Fruit fly (Drosophila melanogaster) whole organism, embryonic: ENCODE data around the gene CG2889.

Source experiments
- Ada2b ChIP-seq: fragments of 200-800 bp; sonication (Bioruptor generic); IDR thresholded peaks from 2 replicates; pipeline ENCODE4 v1.3.6; 2022; ENCODE audit warnings: missing biosample characterization, missing genetic modification characterization
- Blimp-1 ChIP-seq: fragments of 200-800 bp; sonication (Bioruptor generic); optimal IDR thresholded peaks from 3 replicates; lab custom pipeline; 2018; ENCODE audit warnings: missing biosample characterization, missing genetic modification characterization, mild to moderate bottlenecking, moderate library complexity, missing genetic modification reagents
- BtbVII ChIP-seq: fragments of 200-800 bp; sonication (Bioruptor generic); optimal IDR thresholded peaks from 3 replicates; lab custom pipeline; 2017; ENCODE audit warnings: missing biosample characterization, mild to moderate bottlenecking, missing genetic modification characterization
- CG10654 ChIP-seq: fragments of 200-800 bp; sonication (Bioruptor generic); optimal IDR thresholded peaks from 2 replicates; lab custom pipeline; 2016; ENCODE audit warnings: missing biosample characterization, missing genetic modification characterization
- CG12071 ChIP-seq: fragments of 200-800 bp; sonication (Bioruptor generic); optimal IDR thresholded peaks from 3 replicates; lab custom pipeline; 2018; ENCODE audit warnings: missing biosample characterization, mild to moderate bottlenecking, missing genetic modification characterization
- CG12219 ChIP-seq: fragments of 200-800 bp; sonication (Bioruptor generic); optimal IDR thresholded peaks from 3 replicates; lab custom pipeline; 2018; ENCODE audit warnings: missing biosample characterization, mild to moderate bottlenecking, missing genetic modification characterization
- CG14860 ChIP-seq: fragments of 200-800 bp; sonication (Bioruptor generic); IDR thresholded peaks from 3 replicates; pipeline ENCODE4 v1.3.6; 2022; ENCODE audit warnings: missing biosample characterization, missing genetic modification characterization; ENCODE audit not compliant: partially characterized antibody
- CG16863 ChIP-seq: fragments of 200-800 bp; sonication (Bioruptor generic); optimal IDR thresholded peaks from 3 replicates; lab custom pipeline; 2016; ENCODE audit warnings: missing biosample characterization, missing genetic modification characterization
- CG17186 ChIP-seq: fragments of 200-800 bp; sonication (Bioruptor generic); optimal IDR thresholded peaks from 3 replicates; lab custom pipeline; 2017; ENCODE audit warnings: missing biosample characterization, missing genetic modification reagents, missing genetic modification characterization
- CG17385 ChIP-seq: fragments of 200-800 bp; sonication (Bioruptor generic); optimal IDR thresholded peaks from 3 replicates; lab custom pipeline; 2018; ENCODE audit warnings: missing biosample characterization, mild to moderate bottlenecking, missing genetic modification characterization
- CG18011 ChIP-seq: fragments of 200-800 bp; sonication (Bioruptor generic); optimal IDR thresholded peaks from 2 replicates; lab custom pipeline; 2017; ENCODE audit warnings: missing biosample characterization, missing genetic modification characterization, mild to moderate bottlenecking, moderate library complexity, missing genotype
- CG18262 ChIP-seq: fragments of 200-800 bp; optimal IDR thresholded peaks from 3 replicates; lab custom pipeline; 2019; ENCODE audit warnings: missing biosample characterization, mild to moderate bottlenecking, missing genetic modification characterization, moderate library complexity
- CG2129 ChIP-seq: fragments of 200-800 bp; sonication (Bioruptor generic); IDR thresholded peaks from 2 replicates; pipeline ENCODE4 v1.3.6; 2022; ENCODE audit warnings: missing biosample characterization, missing genetic modification characterization; ENCODE audit not compliant: partially characterized antibody
- CG31441 ChIP-seq: fragments of 200-800 bp; sonication (Bioruptor generic); IDR thresholded peaks from 2 replicates; pipeline ENCODE4 v1.3.6; 2022; ENCODE audit warnings: missing biosample characterization, missing genetic modification characterization
- CG32532 ChIP-seq: fragments of 200-800 bp; sonication (Bioruptor generic); IDR thresholded peaks from 2 replicates; pipeline ENCODE4 v1.3.6; 2022; ENCODE audit warnings: missing biosample characterization, missing genetic modification characterization
- CG3407 ChIP-seq: fragments of 200-800 bp; sonication (Bioruptor generic); optimal IDR thresholded peaks from 2 replicates; lab custom pipeline; 2018; ENCODE audit warnings: missing biosample characterization, mild to moderate bottlenecking, missing genetic modification characterization
- CG3847 ChIP-seq: fragments of 200-800 bp; sonication (Bioruptor generic); IDR thresholded peaks from 2 replicates; pipeline ENCODE4 v1.3.6; 2022; ENCODE audit warnings: missing biosample characterization, missing genetic modification characterization
- CG4617 ChIP-seq: fragments of 200-800 bp; sonication (Bioruptor generic); optimal IDR thresholded peaks from 3 replicates; lab custom pipeline; 2016; ENCODE audit warnings: missing biosample characterization, missing genetic modification characterization, borderline replicate concordance
- CG6175 ChIP-seq: fragments of 200-800 bp; sonication (Bioruptor generic); IDR thresholded peaks from 3 replicates; pipeline ENCODE4 v1.3.6; 2022; ENCODE audit warnings: missing biosample characterization, missing genetic modification characterization
- CG6813 ChIP-seq: fragments of 200-800 bp; sonication (Bioruptor generic); optimal IDR thresholded peaks from 2 replicates; lab custom pipeline; 2017; ENCODE audit warnings: missing biosample characterization, missing genetic modification characterization, mild to moderate bottlenecking, moderate library complexity, missing genetic modification reagents
- CG6854 ChIP-seq: fragments of 200-800 bp; sonication (Bioruptor generic); optimal IDR thresholded peaks from 3 replicates; lab custom pipeline; 2017; ENCODE audit warnings: missing biosample characterization, mild to moderate bottlenecking, missing genetic modification characterization
- CG8924 ChIP-seq: fragments of 200-800 bp; optimal IDR thresholded peaks from 3 replicates; lab custom pipeline; 2019; ENCODE audit warnings: missing biosample characterization, mild to moderate bottlenecking, missing genetic modification characterization, moderate library complexity
- Doc3 ChIP-seq: fragments of 200-800 bp; sonication (Bioruptor generic); IDR thresholded peaks from 3 replicates; pipeline ENCODE4 v1.3.6; 2022; ENCODE audit warnings: missing biosample characterization, missing genetic modification characterization; ENCODE audit not compliant: partially characterized antibody
- Fer1 ChIP-seq: fragments of 200-800 bp; sonication (Bioruptor generic); optimal IDR thresholded peaks from 2 replicates; lab custom pipeline; 2017; ENCODE audit warnings: missing biosample characterization, mild to moderate bottlenecking, missing genetic modification characterization
- Scr ChIP-seq: fragments of 200-800 bp; sonication (Bioruptor generic); IDR thresholded peaks from 2 replicates; pipeline ENCODE4 v1.3.6; 2022; ENCODE audit warnings: missing biosample characterization, missing genetic modification characterization; ENCODE audit not compliant: partially characterized antibody
- Side ChIP-seq: fragments of 200-800 bp; sonication (Bioruptor generic); optimal IDR thresholded peaks from 2 replicates; lab custom pipeline; 2016; ENCODE audit warnings: missing biosample characterization, missing genetic modification characterization
- TFAM ChIP-seq: fragments of 200-800 bp; sonication (Bioruptor generic); optimal IDR thresholded peaks from 2 replicates; lab custom pipeline; 2017; ENCODE audit warnings: missing biosample characterization, missing genetic modification characterization, inconsistent platforms
- Usf ChIP-seq: fragments of 200-800 bp; sonication (Bioruptor generic); optimal IDR thresholded peaks from 2 replicates; lab custom pipeline; 2017; ENCODE audit warnings: missing genotype, missing biosample characterization, missing genetic modification characterization
- Vsx1 ChIP-seq: fragments of 200-800 bp; sonication (Bioruptor generic); optimal IDR thresholded peaks from 2 replicates; lab custom pipeline; 2017; ENCODE audit warnings: missing biosample characterization, mild to moderate bottlenecking, missing genetic modification characterization, missing genetic modification reagents
- ab ChIP-seq: fragments of 200-800 bp; sonication (Bioruptor generic); optimal IDR thresholded peaks from 2 replicates; lab custom pipeline; 2016; ENCODE audit warnings: missing biosample characterization, missing genetic modification characterization
- crc ChIP-seq: fragments of 200-800 bp; sonication (Bioruptor generic); optimal IDR thresholded peaks from 2 replicates; lab custom pipeline; 2016; ENCODE audit warnings: missing biosample characterization, missing genetic modification characterization
- croc ChIP-seq: fragments of 200-800 bp; sonication (Bioruptor generic); conservative IDR thresholded peaks from 3 replicates; pipeline ENCODE4 v1.3.6; 2022; ENCODE audit warnings: missing biosample characterization, missing genetic modification characterization
- en ChIP-seq: fragments of 200-800 bp; sonication (Bioruptor generic); optimal IDR thresholded peaks from 2 replicates; lab custom pipeline; 2016; ENCODE audit warnings: missing biosample characterization, missing genetic modification characterization
- ewg ChIP-seq: fragments of 200-800 bp; sonication (Bioruptor generic); optimal IDR thresholded peaks from 3 replicates; lab custom pipeline; 2017; ENCODE audit warnings: mild to moderate bottlenecking, missing biosample characterization, missing genetic modification reagents, missing genetic modification characterization
- grau ChIP-seq: fragments of 200-800 bp; optimal IDR thresholded peaks from 3 replicates; lab custom pipeline; 2019; ENCODE audit warnings: missing biosample characterization, mild to moderate bottlenecking, missing genetic modification characterization, moderate library complexity
- ham ChIP-seq: fragments of 200-800 bp; sonication (Bioruptor generic); IDR thresholded peaks from 2 replicates; pipeline ENCODE4 v1.3.6; 2022; ENCODE audit warnings: missing biosample characterization, missing genetic modification characterization
- klu ChIP-seq: fragments of 200-800 bp; sonication (Bioruptor generic); IDR thresholded peaks from 2 replicates; pipeline ENCODE4 v1.3.6; 2022; ENCODE audit warnings: missing biosample characterization, missing genetic modification characterization
- kni ChIP-seq: fragments of 200-800 bp; sonication (Bioruptor generic); optimal IDR thresholded peaks from 3 replicates; lab custom pipeline; 2017; ENCODE audit warnings: mild to moderate bottlenecking, missing biosample characterization, missing genetic modification reagents, missing genetic modification characterization
- lola ChIP-seq, 3 experiments: fragments of >200 bp in 2 of 3; fragments of 200-800 bp in 1 of 3; sonication (Bioruptor generic) in 1 of 3; optimal IDR thresholded peaks; 2 replicates each; lab custom pipeline; 2017 to 2019; ENCODE audit warnings: missing biosample characterization in 3 of 3, missing genetic modification characterization in 3 of 3, mild to moderate bottlenecking in 1 of 3, moderate library complexity in 1 of 3
- nerfin-2 ChIP-seq: fragments of 200-800 bp; sonication (Bioruptor generic); IDR thresholded peaks from 2 replicates; pipeline ENCODE4 v1.3.6; 2022; ENCODE audit warnings: missing biosample characterization, missing genetic modification characterization; ENCODE audit not compliant: partially characterized antibody
- pb ChIP-seq: fragments of 200-800 bp; sonication (Bioruptor generic); optimal IDR thresholded peaks from 3 replicates; lab custom pipeline; 2016; ENCODE audit warnings: missing biosample characterization, missing genetic modification characterization
- pum ChIP-seq: fragments of 200-800 bp; sonication (Bioruptor generic); optimal IDR thresholded peaks from 2 replicates; lab custom pipeline; 2016; ENCODE audit warnings: missing biosample characterization, missing genetic modification characterization
- ro ChIP-seq: fragments of 200-800 bp; sonication (Bioruptor generic); IDR thresholded peaks from 2 replicates; pipeline ENCODE4 v1.3.6; 2022; ENCODE audit warnings: missing biosample characterization, missing genetic modification characterization
- salm ChIP-seq: fragments of 200-800 bp; sonication (Bioruptor generic); optimal IDR thresholded peaks from 2 replicates; lab custom pipeline; 2018; ENCODE audit warnings: missing biosample characterization, mild to moderate bottlenecking, missing genetic modification characterization
- tgo ChIP-seq: fragments of 200-800 bp; sonication (Bioruptor generic); IDR thresholded peaks from 3 replicates; pipeline ENCODE4 v1.3.6; 2022; ENCODE audit warnings: missing biosample characterization, missing genetic modification characterization
- trem ChIP-seq: fragments of 200-800 bp; optimal IDR thresholded peaks from 3 replicates; lab custom pipeline; 2019; ENCODE audit warnings: missing biosample characterization, mild to moderate bottlenecking, missing genetic modification characterization, moderate library complexity
- z ChIP-seq: fragments of 200-800 bp; sonication (Bioruptor generic); IDR thresholded peaks from 3 replicates; pipeline ENCODE4 v1.3.6; 2022; ENCODE audit warnings: missing biosample characterization, missing genetic modification characterization
- zen ChIP-seq: fragments of 200-800 bp; sonication (Bioruptor generic); optimal IDR thresholded peaks from 3 replicates; lab custom pipeline; 2018; ENCODE audit warnings: missing biosample characterization, mild to moderate bottlenecking, missing genetic modification characterization, moderate library complexity
- zfh1 ChIP-seq: fragments of 200-800 bp; sonication (Bioruptor generic); IDR thresholded peaks from 3 replicates; pipeline ENCODE4 v1.3.6; 2022; ENCODE audit warnings: missing biosample characterization, missing genetic modification characterization

CG2889 gene

DNA sequence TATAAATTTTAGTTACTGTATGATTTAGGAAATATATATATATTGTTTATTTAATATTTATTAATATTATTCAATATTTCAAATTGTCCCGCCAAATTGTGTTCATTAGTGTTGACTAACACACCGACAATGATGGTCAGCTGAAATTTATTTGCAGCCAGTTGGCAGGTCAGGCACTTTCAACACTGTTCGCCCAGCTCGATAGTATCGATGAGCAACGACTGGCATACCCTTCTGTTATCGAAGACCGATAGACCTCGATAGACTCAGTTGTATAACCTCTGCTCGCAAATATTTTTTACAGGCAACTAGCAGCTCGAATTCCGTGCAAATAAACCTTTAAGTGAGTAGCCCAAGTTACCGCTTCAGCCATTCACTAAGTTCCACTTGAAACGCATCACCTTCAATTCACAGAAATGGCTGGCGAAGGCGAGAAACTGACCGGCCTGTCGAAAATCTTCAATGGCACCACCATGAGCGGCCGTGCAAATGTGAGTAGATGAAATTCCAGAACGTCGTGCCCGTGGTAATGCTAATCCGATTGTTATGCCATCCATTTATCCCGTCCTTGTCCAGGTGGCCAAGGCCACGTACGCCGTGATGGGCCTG is 13.1 kb upstream of the CG2889 start, which contains the start of gene Neb-cGP (continued):
- peak; percentile 69; the same call in 2 of the 3 replicates for TF ChIP-seq zfh1 (GFP tag; lab: Robert Waterston, UW)
- TF ChIP-seq ewg (GFP tag; lab: Kevin White, UChicago) = no peak
- peak; percentile 49 for TF ChIP-seq zen (tag; lab: Kevin White, UChicago)
- peak; percentile 60 for TF ChIP-seq CG10654 (GFP tag; lab: Kevin White, UChicago)
- TF ChIP-seq crc (GFP tag; lab: Kevin White, UChicago) = no peak
- TF ChIP-seq CG17186 = peak; percentile 58
- no peak for TF ChIP-seq z (GFP tag; lab: Robert Waterston, UW)
- TF ChIP-seq Side = peak; percentile 60
- no peak for TF ChIP-seq Vsx1 (GFP tag; lab: Kevin White, UChicago)
- peak; percentile 100 for TF ChIP-seq trem (tag; lab: Kevin White, UChicago)
- peak; percentile 48 for TF ChIP-seq CG17385 (GFP tag; lab: Kevin White, UChicago)
- TF ChIP-seq lola (GFP tag; optimal IDR thresholded peaks at IDR 0.05; lab: Kevin White, UChicago) = no peak
- peak; percentile 43 for TF ChIP-seq pum (GFP tag; lab: Kevin White, UChicago)
- peak; percentile 36 for TF ChIP-seq CG18262 (tag; lab: Kevin White, UChicago)
- TF ChIP-seq klu (GFP tag; lab: Robert Waterston, UW) = no peak
- peak; percentile 22 for TF ChIP-seq CG18011 (GFP tag; lab: Kevin White, UChicago)
- no peak for TF ChIP-seq ab
- peak; percentile 70; the same call in 2 of the 3 replicates for TF ChIP-seq Doc3 (GFP tag; lab: Robert Waterston, UW)
- peak; percentile 34 for TF ChIP-seq CG12071 (GFP tag; lab: Kevin White, UChicago)
- TF ChIP-seq CG6813 (GFP tag; lab: Kevin White, UChicago) = peak; percentile 47
- TF ChIP-seq ro (GFP tag; lab: Robert Waterston, UW) = no peak
- 0 out of 3 replicates have a peak, but pooled peaks have one; percentile 17 for TF ChIP-seq croc (GFP tag; lab: Robert Waterston, UW)
- TF ChIP-seq CG6854 = no peak
- TF ChIP-seq Scr = peak; percentile 90
- TF ChIP-seq CG6175 (GFP tag; lab: Robert Waterston, UW) = 0 out of 3 replicates have a peak, but pooled peaks have one; percentile 16
- no peak for TF ChIP-seq ham (GFP tag; lab: Robert Waterston, UW)
- peak; percentile 69; the same call in 1 of the 2 replicates for TF ChIP-seq CG32532 (GFP tag; lab: Robert Waterston, UW)
- no peak for TF ChIP-seq kni (GFP tag; lab: Kevin White, UChicago)
- peak; percentile 24 for TF ChIP-seq salm (tag; lab: Kevin White, UChicago)
- TF ChIP-seq Fer1 (GFP tag; lab: Kevin White, UChicago) = peak; percentile 73
- peak; percentile 45 for TF ChIP-seq CG8924
- peak; percentile 2 for TF ChIP-seq CG3407 (GFP tag; lab: Kevin White, UChicago)
- peak; percentile 88 for TF ChIP-seq CG14860 (GFP tag; lab: Robert Waterston, UW)
- no peak for TF ChIP-seq CG16863
- TF ChIP-seq CG4617 = peak; percentile 58
- no peak for TF ChIP-seq TFAM (GFP tag; lab: Kevin White, UChicago)
- peak; percentile 14 for TF ChIP-seq pb
- no peak for TF ChIP-seq en (GFP tag; lab: Kevin White, UChicago)
- peak; percentile 10 for TF ChIP-seq Usf (GFP tag; lab: Kevin White, UChicago)
- TF ChIP-seq nerfin-2 (GFP tag; lab: Robert Waterston, UW) = peak; percentile 91
- peak; percentile 60 for TF ChIP-seq grau (tag; lab: Kevin White, UChicago)
- TF ChIP-seq Ada2b (GFP tag; lab: Robert Waterston, UW) = peak; percentile 25; the same call in 1 of the 2 replicates
- peak; percentile 50 for TF ChIP-seq CG31441 (GFP tag; lab: Robert Waterston, UW)
- TF ChIP-seq BtbVII = peak; percentile 67
- no peak for TF ChIP-seq CG12219 (GFP tag; lab: Kevin White, UChicago)
- no peak for TF ChIP-seq Blimp-1 (GFP tag; lab: Kevin White, UChicago)
- TF ChIP-seq tgo = 0 out of 3 replicates have a peak, but pooled peaks have one; percentile 26
- TF ChIP-seq CG2129 (GFP tag; lab: Robert Waterston, UW) = peak; percentile 78
- peak; percentile 95 for TF ChIP-seq CG3847 (GFP tag; lab: Robert Waterston, UW)
